Worm (Caenorhabditis elegans) whole organism, L4/young adult: ENCODE results near the gene T12D8.5.

ENCODE experiments used
- W03F9.2 ChIP-seq: fragments of 150-350 bp; optimal IDR thresholded peaks from 2 replicates; lab custom pipeline; 2014; ENCODE audit warnings: missing biosample characterization, missing genetic modification characterization
- him-1 ChIP-seq: sonication (generic microtip); optimal IDR thresholded peaks from 2 replicates; lab custom pipeline; 2016; ENCODE audit warnings: missing genotype, missing genetic modification reagents, missing genetic modification characterization, missing compliant biosample characterization

ce11 chrIII:13604834-13605233 is 21.8 kb downstream of the T12D8.5 start:
- TF ChIP-seq him-1 (tag; lab: Kevin White, UChicago), result no peak
- no peak for TF ChIP-seq W03F9.2 (tag; lab: Kevin White, UChicago)
